Fruit fly (Drosophila melanogaster) whole organism, embryonic: Measurements from ENCODE around the gene CG5440.

Source experiments
- Bdp1 ChIP-seq: fragments of 200-800 bp; sonication (Bioruptor generic); optimal IDR thresholded peaks from 3 replicates; lab custom pipeline; 2016; ENCODE audit warnings: missing biosample characterization, missing genetic modification characterization
- CG10321 ChIP-seq: fragments of 200-800 bp; sonication (Bioruptor generic); IDR thresholded peaks from 2 replicates; pipeline ENCODE4 v1.3.6; 2022; ENCODE audit warnings: missing biosample characterization, missing genetic modification characterization
- CG10654 ChIP-seq: fragments of 200-800 bp; sonication (Bioruptor generic); optimal IDR thresholded peaks from 2 replicates; lab custom pipeline; 2016; ENCODE audit warnings: missing biosample characterization, missing genetic modification characterization
- CG11723 ChIP-seq: fragments of 200-800 bp; sonication (Bioruptor generic); optimal IDR thresholded peaks from 2 replicates; lab custom pipeline; 2017; ENCODE audit warnings: missing biosample characterization, mild to moderate bottlenecking, missing genetic modification characterization
- CG14860 ChIP-seq: fragments of 200-800 bp; sonication (Bioruptor generic); IDR thresholded peaks from 3 replicates; pipeline ENCODE4 v1.3.6; 2022; ENCODE audit warnings: missing biosample characterization, missing genetic modification characterization; ENCODE audit not compliant: partially characterized antibody
- CG15269 ChIP-seq: fragments of 200-800 bp; sonication (Bioruptor generic); optimal IDR thresholded peaks from 2 replicates; lab custom pipeline; 2018; ENCODE audit warnings: missing biosample characterization, mild to moderate bottlenecking, missing genetic modification characterization, moderate library complexity
- CG1602 ChIP-seq: fragments of 200-800 bp; sonication (Bioruptor generic); optimal IDR thresholded peaks from 3 replicates; lab custom pipeline; 2016; ENCODE audit warnings: missing biosample characterization, missing genetic modification characterization
- CG17568 ChIP-seq: fragments of 200-800 bp; sonication (Bioruptor generic); optimal IDR thresholded peaks from 2 replicates; lab custom pipeline; 2018; ENCODE audit warnings: missing biosample characterization, mild to moderate bottlenecking, missing genetic modification characterization, moderate library complexity
- CG17612 ChIP-seq: fragments of 200-800 bp; sonication (Bioruptor generic); IDR thresholded peaks from 2 replicates; pipeline ENCODE4 v1.3.6; 2022; ENCODE audit warnings: missing biosample characterization, missing genetic modification characterization
- CG17829 ChIP-seq: fragments of 200-800 bp; optimal IDR thresholded peaks from 2 replicates; lab custom pipeline; 2019; ENCODE audit warnings: missing biosample characterization, mild to moderate bottlenecking, missing genetic modification characterization, moderate library complexity
- CG18476 ChIP-seq: fragments of 200-800 bp; sonication (Bioruptor generic); optimal IDR thresholded peaks from 2 replicates; lab custom pipeline; 2016; ENCODE audit warnings: missing biosample characterization, mild to moderate bottlenecking, missing genetic modification characterization
- CG34422 ChIP-seq: fragments of 200-800 bp; sonication (Bioruptor generic); IDR thresholded peaks from 3 replicates; pipeline ENCODE4 v1.3.6; 2022; ENCODE audit warnings: missing biosample characterization, missing genetic modification characterization
- CG4282 ChIP-seq: fragments of 200-800 bp; sonication (Bioruptor generic); optimal IDR thresholded peaks from 2 replicates; lab custom pipeline; 2016; ENCODE audit warnings: missing biosample characterization, missing genetic modification characterization
- CG4424 ChIP-seq: fragments of 200-800 bp; sonication (Bioruptor generic); optimal IDR thresholded peaks from 3 replicates; lab custom pipeline; 2016; ENCODE audit warnings: missing biosample characterization, missing genetic modification characterization
- CG4617 ChIP-seq: fragments of 200-800 bp; sonication (Bioruptor generic); optimal IDR thresholded peaks from 3 replicates; lab custom pipeline; 2016; ENCODE audit warnings: missing biosample characterization, missing genetic modification characterization, borderline replicate concordance
- CG5245 ChIP-seq: fragments of 200-800 bp; sonication (Bioruptor generic); optimal IDR thresholded peaks from 3 replicates; lab custom pipeline; 2016; ENCODE audit warnings: missing biosample characterization, missing genetic modification characterization
- CG6175 ChIP-seq: fragments of 200-800 bp; sonication (Bioruptor generic); IDR thresholded peaks from 3 replicates; pipeline ENCODE4 v1.3.6; 2022; ENCODE audit warnings: missing biosample characterization, missing genetic modification characterization
- CG6272 ChIP-seq: fragments of 200-800 bp; sonication (Bioruptor generic); IDR thresholded peaks from 2 replicates; pipeline ENCODE4 v1.3.6; 2022; ENCODE audit warnings: missing biosample characterization, missing genetic modification characterization
- CG7786 ChIP-seq: fragments of 200-800 bp; sonication (Bioruptor generic); optimal IDR thresholded peaks from 2 replicates; lab custom pipeline; 2016; ENCODE audit warnings: missing biosample characterization, missing genetic modification characterization
- CG9817 ChIP-seq: fragments of 200-800 bp; sonication (Bioruptor generic); optimal IDR thresholded peaks from 2 replicates; lab custom pipeline; 2018; ENCODE audit warnings: missing biosample characterization, mild to moderate bottlenecking, missing genetic modification characterization, moderate library complexity
- Dek ChIP-seq: fragments of 200-800 bp; sonication (Bioruptor generic); optimal IDR thresholded peaks from 3 replicates; lab custom pipeline; 2019; ENCODE audit warnings: missing biosample characterization, mild to moderate bottlenecking, missing genetic modification characterization, moderate library complexity
- HLH54F ChIP-seq: fragments of 200-800 bp; sonication (Bioruptor generic); optimal IDR thresholded peaks from 3 replicates; lab custom pipeline; 2016; ENCODE audit warnings: missing biosample characterization, missing genetic modification characterization
- MBD-R2 ChIP-seq: fragments of 200-800 bp; sonication (Bioruptor generic); IDR thresholded peaks from 2 replicates; pipeline ENCODE4 v1.3.6; 2022; ENCODE audit warnings: missing biosample characterization, missing genetic modification characterization
- Med ChIP-seq: fragments of 200-800 bp; sonication (Bioruptor generic); peaks from one replicate; lab custom pipeline; 2016; ENCODE audit warnings: missing biosample characterization, missing genetic modification characterization, mild to moderate bottlenecking, inconsistent platforms, moderate library complexity
- NFAT ChIP-seq: fragments of 200-800 bp; sonication (Bioruptor generic); IDR thresholded peaks from 2 replicates; pipeline ENCODE4 v1.3.6; 2022; ENCODE audit warnings: missing biosample characterization, missing genetic modification characterization
- Spps ChIP-seq: fragments of 200-800 bp; sonication (Bioruptor generic); optimal IDR thresholded peaks from 2 replicates; lab custom pipeline; 2018; ENCODE audit warnings: missing biosample characterization, mild to moderate bottlenecking, missing genetic modification characterization
- Taf1 ChIP-seq: fragments of 200-800 bp; sonication (Bioruptor generic); IDR thresholded peaks from 2 replicates; pipeline ENCODE4 v1.3.6; 2022; ENCODE audit warnings: missing biosample characterization, missing genetic modification characterization
- ab ChIP-seq: fragments of 200-800 bp; sonication (Bioruptor generic); optimal IDR thresholded peaks from 2 replicates; lab custom pipeline; 2016; ENCODE audit warnings: missing biosample characterization, missing genetic modification characterization
- al ChIP-seq: fragments of 200-800 bp; sonication (Bioruptor generic); IDR thresholded peaks from 2 replicates; pipeline ENCODE4 v1.3.6; 2022; ENCODE audit warnings: missing biosample characterization, missing genetic modification characterization
- bcd ChIP-seq: fragments of 200-800 bp; sonication (Bioruptor generic); optimal IDR thresholded peaks from 2 replicates; lab custom pipeline; 2017; ENCODE audit warnings: missing biosample characterization, mild to moderate bottlenecking, missing genetic modification characterization
- chm ChIP-seq: fragments of 200-800 bp; sonication (Bioruptor generic); IDR thresholded peaks from 2 replicates; pipeline ENCODE4 v1.3.6; 2022; ENCODE audit warnings: missing biosample characterization, missing genetic modification characterization
- danr ChIP-seq: fragments of 200-800 bp; sonication (Bioruptor generic); IDR thresholded peaks from 2 replicates; pipeline ENCODE4 v1.3.6; 2022; ENCODE audit warnings: missing biosample characterization, missing genetic modification characterization
- esg ChIP-seq: fragments of 200-800 bp; sonication (Bioruptor generic); conservative IDR thresholded peaks from 2 replicates; pipeline ENCODE4 v1.3.6; 2022; ENCODE audit warnings: missing biosample characterization, missing genetic modification characterization
- fd3F ChIP-seq: fragments of 200-800 bp; sonication (Bioruptor generic); optimal IDR thresholded peaks from 2 replicates; lab custom pipeline; 2018; ENCODE audit warnings: missing biosample characterization, mild to moderate bottlenecking, missing genetic modification characterization, moderate library complexity
- grn ChIP-seq: fragments of 200-800 bp; sonication (Bioruptor generic); optimal IDR thresholded peaks from 3 replicates; lab custom pipeline; 2017; ENCODE audit warnings: missing biosample characterization, missing genetic modification characterization
- kah ChIP-seq: fragments of 200-800 bp; sonication (Bioruptor generic); optimal IDR thresholded peaks from 2 replicates; lab custom pipeline; 2018; ENCODE audit warnings: missing biosample characterization, mild to moderate bottlenecking, missing genetic modification characterization
- knrl ChIP-seq: fragments of 200-800 bp; sonication (Bioruptor generic); IDR thresholded peaks from 3 replicates; pipeline ENCODE4 v1.3.6; 2022; ENCODE audit warnings: missing biosample characterization, missing genetic modification characterization; ENCODE audit not compliant: partially characterized antibody
- psq ChIP-seq: fragments of 200-800 bp; sonication (Bioruptor generic); optimal IDR thresholded peaks from 2 replicates; lab custom pipeline; 2017; ENCODE audit warnings: missing biosample characterization, missing genetic modification characterization
- pzg ChIP-seq: fragments of 200-800 bp; sonication (Bioruptor generic); optimal IDR thresholded peaks from 3 replicates; lab custom pipeline; 2018; ENCODE audit warnings: missing biosample characterization, mild to moderate bottlenecking, missing genetic modification characterization, moderate library complexity
- ranshi ChIP-seq: fragments of 200-800 bp; sonication (Bioruptor generic); IDR thresholded peaks from 2 replicates; pipeline ENCODE4 v1.3.6; 2022; ENCODE audit warnings: missing biosample characterization, missing genetic modification characterization
- trem ChIP-seq: fragments of 200-800 bp; optimal IDR thresholded peaks from 3 replicates; lab custom pipeline; 2019; ENCODE audit warnings: missing biosample characterization, mild to moderate bottlenecking, missing genetic modification characterization, moderate library complexity
- vvl ChIP-seq: fragments of 200-800 bp; sonication (Bioruptor generic); IDR thresholded peaks from 2 replicates; pipeline ENCODE4 v1.3.6; 2022; ENCODE audit warnings: missing biosample characterization, missing genetic modification characterization

Gene CG5440

DNA sequence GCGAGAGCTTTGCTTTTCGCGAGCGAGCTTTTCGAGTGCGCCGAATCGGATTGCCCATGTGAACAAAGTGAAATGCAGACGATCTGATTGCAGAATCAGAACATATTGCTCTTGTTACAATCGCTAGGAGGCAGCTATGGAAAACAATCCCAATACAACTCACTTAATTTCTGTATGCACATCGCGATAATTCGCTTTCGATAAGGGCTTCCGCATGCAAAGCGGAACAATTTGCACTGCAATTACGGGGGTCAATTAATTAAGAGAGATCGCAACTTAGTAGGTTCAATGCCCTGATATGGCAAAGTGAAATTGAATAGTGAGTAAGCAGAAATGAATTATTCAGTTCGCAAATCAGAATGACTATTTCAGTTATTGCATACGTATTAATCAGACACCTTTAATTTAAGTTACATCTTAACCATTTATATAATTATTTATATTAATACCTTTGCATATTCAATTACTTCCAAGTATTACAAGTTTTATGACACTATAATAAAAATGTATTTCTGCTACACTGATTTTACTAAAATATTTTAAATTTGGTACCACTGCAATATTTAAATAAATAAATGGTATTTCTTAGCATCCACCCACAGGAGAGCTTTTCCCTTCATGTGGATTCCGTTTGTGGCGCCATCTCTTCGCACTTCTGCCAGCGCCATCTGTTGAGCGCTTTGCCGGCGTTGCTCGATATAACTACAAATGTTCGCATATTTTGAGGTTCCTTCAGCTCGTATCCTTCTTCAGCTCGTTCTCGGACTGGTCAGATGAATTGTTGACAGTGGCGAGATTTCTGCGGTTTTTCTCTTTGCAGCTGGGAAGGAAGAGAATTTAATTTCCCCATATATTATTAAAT, 28.1 kb downstream of the CG5440 start, which contains the start of gene NLaz (continued):
- TF ChIP-seq CG5245 (GFP tag; lab: Kevin White, UChicago) (peak; percentile 78), grn (GFP tag; lab: Kevin White, UChicago) (no peak), Bdp1 (GFP tag; lab: Kevin White, UChicago) (no peak), al (GFP tag; lab: Robert Waterston, UW) (no peak), CG34422 (GFP tag; lab: Robert Waterston, UW) (no peak), CG9817 (tag; lab: Kevin White, UChicago) (peak; percentile 39), CG7786 (GFP tag; lab: Kevin White, UChicago) (no peak), ab (GFP tag; lab: Kevin White, UChicago) (no peak), CG6272 (no peak), MBD-R2 (GFP tag; lab: Robert Waterston, UW) (no peak), Med (GFP tag; lab: Kevin White, UChicago) (peak; percentile 94), pzg (no peak), CG17568 (GFP tag; lab: Kevin White, UChicago) (no peak), CG4424 (no peak), CG18476 (GFP tag; lab: Kevin White, UChicago) (no peak), CG4617 (peak; percentile 17), chm (GFP tag; lab: Robert Waterston, UW) (no peak), CG14860 (GFP tag; lab: Robert Waterston, UW) (no peak), CG17829 (tag; lab: Kevin White, UChicago) (no peak), knrl (GFP tag; lab: Robert Waterston, UW) (no peak), CG4282 (no peak), psq (GFP tag; lab: Kevin White, UChicago) (no peak), CG11723 (GFP tag; lab: Kevin White, UChicago) (no peak), CG10321 (GFP tag; lab: Robert Waterston, UW) (no peak), kah (GFP tag; lab: Kevin White, UChicago) (no peak), trem (tag; lab: Kevin White, UChicago) (no peak), CG10654 (no peak), vvl (GFP tag; lab: Robert Waterston, UW) (peak; percentile 85; the same call in 1 of the 2 replicates), CG6175 (no peak), CG17612 (GFP tag; lab: Robert Waterston, UW) (no peak), Spps (no peak), bcd (peak; percentile 35), NFAT (GFP tag; lab: Robert Waterston, UW) (peak; percentile 68), ranshi (GFP tag; lab: Robert Waterston, UW) (peak; percentile 67), Taf1 (GFP tag; lab: Robert Waterston, UW) (no peak), Dek (tag; lab: Kevin White, UChicago) (no peak), esg (GFP tag; lab: Robert Waterston, UW) (peak; percentile 18; the same call in 1 of the 2 replicates), CG15269 (tag; lab: Kevin White, UChicago) (no peak), fd3F (GFP tag; lab: Kevin White, UChicago) (peak; percentile 27), CG1602 (GFP tag; lab: Kevin White, UChicago) (no peak), danr (GFP tag; lab: Robert Waterston, UW) (no peak), HLH54F (GFP tag; lab: Kevin White, UChicago) (peak; percentile 2)
